Worm (Caenorhabditis elegans) whole organism, mixed stage, embryonic: ENCODE results near the gene F20B6.9.

Source experiments
- lsy-2 ChIP-seq: fragments of 150-350 bp; optimal IDR thresholded peaks from 2 replicates; lab custom pipeline; 2014; ENCODE audit warnings: missing biosample characterization, missing genetic modification characterization
- nhr-12 ChIP-seq: fragments of 150-350 bp; optimal IDR thresholded peaks from 2 replicates; lab custom pipeline; 2014; ENCODE audit warnings: missing biosample characterization, missing genetic modification characterization
- nhr-237 ChIP-seq: fragments of 150-350 bp; optimal IDR thresholded peaks from 2 replicates; lab custom pipeline; 2014; ENCODE audit warnings: missing biosample characterization, missing genetic modification characterization
- snpc-4 ChIP-seq: fragments of 150-350 bp; optimal IDR thresholded peaks from 2 replicates; lab custom pipeline; 2014; ENCODE audit warnings: missing biosample characterization, missing genetic modification characterization

ce11 chrX:4254782-4255181, 47.5 kb upstream of the F20B6.9 start, which contains the start of gene taf-11.1:
- TF ChIP-seq snpc-4 (tag; lab: Kevin White, UChicago) (no peak), nhr-12 (tag; lab: Kevin White, UChicago) (no peak), nhr-237 (tag; lab: Kevin White, UChicago) (no peak), lsy-2 (no peak)
